Worm (Caenorhabditis elegans) whole organism, early embryonic: ENCODE data around the gene F55G11.4.

Source experiments
- B0310.2 ChIP-seq: sonication (generic microtip); optimal IDR thresholded peaks from 2 replicates; lab custom pipeline; 2016; ENCODE audit warnings: mild to moderate bottlenecking, missing genetic modification characterization, missing compliant biosample characterization
- ama-1 ChIP-seq: fragments of 150-350 bp; optimal IDR thresholded peaks from 2 replicates; lab custom pipeline; 2014
- ceh-13 ChIP-seq: fragments of 200-800 bp; sonication (Bioruptor generic); optimal IDR thresholded peaks from 2 replicates; lab custom pipeline; 2018; ENCODE audit warnings: mild to moderate bottlenecking, missing genetic modification characterization, missing compliant biosample characterization
- ets-7 ChIP-seq: sonication (generic microtip); optimal IDR thresholded peaks from 2 replicates; lab custom pipeline; 2016; ENCODE audit warnings: missing genotype, missing genetic modification characterization, missing compliant biosample characterization
- flt-1 ChIP-seq: fragments of 200-800 bp; sonication (Bioruptor generic); IDR thresholded peaks from 2 replicates; pipeline ENCODE4 v1.3.6; 2022; ENCODE audit warnings: missing genetic modification characterization, missing compliant biosample characterization
- hnd-1 ChIP-seq: sonication (generic microtip); optimal IDR thresholded peaks from 2 replicates; lab custom pipeline; 2016; ENCODE audit warnings: missing genetic modification characterization, missing compliant biosample characterization
- pes-1 ChIP-seq: fragments of 200-800 bp; sonication (Bioruptor generic); IDR thresholded peaks from 2 replicates; pipeline ENCODE4 v1.3.6; 2022; ENCODE audit warnings: missing genetic modification reagents, missing genetic modification characterization, missing compliant biosample characterization
- sea-1 ChIP-seq: fragments of 200-800 bp; sonication (Bioruptor generic); conservative IDR thresholded peaks from 2 replicates; pipeline ENCODE4 v1.3.6; 2022; ENCODE audit warnings: missing genetic modification characterization, missing compliant biosample characterization
- tbx-11 ChIP-seq: fragments of 200-800 bp; sonication (Bioruptor generic); IDR thresholded peaks from 2 replicates; pipeline ENCODE4 v1.3.6; 2022; ENCODE audit warnings: missing genetic modification characterization, missing compliant biosample characterization
- tra-4 ChIP-seq: sonication (generic microtip); optimal IDR thresholded peaks from 2 replicates; lab custom pipeline; 2017; ENCODE audit warnings: missing genetic modification characterization, missing compliant biosample characterization

- TF ChIP-seq ama-1 (lab: Kevin White, UChicago) = no peak
- TF ChIP-seq flt-1 (GFP tag; lab: Robert Waterston, UW) = no peak
- no peak for TF ChIP-seq tbx-11
- no peak for TF ChIP-seq sea-1 (GFP tag; lab: Robert Waterston, UW)
- TF ChIP-seq ets-7 = no peak
- no peak for TF ChIP-seq tra-4 (tag; lab: Kevin White, UChicago)
- no peak for TF ChIP-seq B0310.2 (tag; lab: Kevin White, UChicago)
- no peak for TF ChIP-seq hnd-1
- no peak for TF ChIP-seq pes-1
- TF ChIP-seq ceh-13 (GFP tag; lab: Kevin White, UChicago) = no peak
These were observed 17.2 kb downstream of the F55G11.4 start for ce11 chrIV:12990638-12991037.
